Worm (Caenorhabditis elegans): ENCODE data around the gene K02E10.6.

The K02E10.6 gene

DNA sequence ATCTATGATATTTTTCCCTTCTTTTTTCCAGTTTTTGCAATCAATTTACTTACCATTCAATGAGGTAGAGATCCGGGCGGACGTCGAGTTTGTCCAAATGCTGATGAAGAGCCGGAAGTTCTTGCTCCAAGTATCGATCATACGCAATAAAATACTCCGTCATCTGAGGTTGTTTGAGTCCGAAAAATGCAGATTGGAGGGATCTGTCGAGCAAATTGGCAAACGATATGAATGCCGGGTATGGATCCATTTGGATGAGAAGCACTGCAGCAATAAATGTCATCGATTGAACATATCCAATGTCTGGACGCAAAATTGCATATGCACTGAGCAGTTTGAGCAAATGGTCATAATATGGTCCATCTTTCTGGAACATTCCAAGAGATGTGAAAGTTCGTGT is 44.6 kb upstream of the K02E10.6 start:
- TF ChIP-seq nhr-23 (tag; optimal IDR thresholded peaks at IDR 0.05) (no peak), ztf-4 (tag; optimal IDR thresholded peaks at IDR 0.05) (no peak), nhr-12 (tag; optimal IDR thresholded peaks at IDR 0.05) (no peak), R02D3.7 (tag; optimal IDR thresholded peaks at IDR 0.05) (no peak), ztf-1 (GFP tag; conservative IDR thresholded peaks at IDR 0.05) (no peak), elt-3 (tag; optimal IDR thresholded peaks at IDR 0.05) (no peak), nhr-11 (tag; optimal IDR thresholded peaks at IDR 0.05) (no peak), blmp-1 (tag; optimal IDR thresholded peaks at IDR 0.05; ENCODE audit: insufficient read depth) (no peak), lsy-2 (tag; optimal IDR thresholded peaks at IDR 0.05) (no peak), C34F6.9 (tag; optimal IDR thresholded peaks at IDR 0.05) (no peak), unc-39 (tag; optimal IDR thresholded peaks at IDR 0.05) (no peak), nhr-25 (tag; optimal IDR thresholded peaks at IDR 0.05) (no peak), nhr-6 (tag; optimal IDR thresholded peaks at IDR 0.05) (no peak)

ce11 chrX:2526078-2526477 is 43.5 kb upstream of the K02E10.6 start:
- TF ChIP-seq snpc-4 (tag; optimal IDR thresholded peaks at IDR 0.05) (no peak), lsy-2 (tag; optimal IDR thresholded peaks at IDR 0.05) (no peak), dmd-4 (tag; optimal IDR thresholded peaks at IDR 0.05) (no peak), nhr-77 (tag; optimal IDR thresholded peaks at IDR 0.05) (no peak), ztf-1 (GFP tag; conservative IDR thresholded peaks at IDR 0.05) (no peak), sma-9 (GFP tag; optimal IDR thresholded peaks at IDR 0.05) (no peak), sma-9 (tag; optimal IDR thresholded peaks at IDR 0.05) (no peak), egl-27 (tag; optimal IDR thresholded peaks at IDR 0.05) (no peak), ztf-4 (tag; optimal IDR thresholded peaks at IDR 0.05) (no peak), lin-39 (tag; optimal IDR thresholded peaks at IDR 0.05) (no peak), unc-39 (tag; optimal IDR thresholded peaks at IDR 0.05) (no peak), nhr-129 (tag; optimal IDR thresholded peaks at IDR 0.05) (no peak), Y55F3AM.14 (GFP tag; optimal IDR thresholded peaks at IDR 0.05) (no peak), ama-1 (optimal IDR thresholded peaks at IDR 0.05) (no peak), nhr-10 (tag; optimal IDR thresholded peaks at IDR 0.05) (no peak), R02D3.7 (tag; optimal IDR thresholded peaks at IDR 0.05) (no peak)

DNA sequence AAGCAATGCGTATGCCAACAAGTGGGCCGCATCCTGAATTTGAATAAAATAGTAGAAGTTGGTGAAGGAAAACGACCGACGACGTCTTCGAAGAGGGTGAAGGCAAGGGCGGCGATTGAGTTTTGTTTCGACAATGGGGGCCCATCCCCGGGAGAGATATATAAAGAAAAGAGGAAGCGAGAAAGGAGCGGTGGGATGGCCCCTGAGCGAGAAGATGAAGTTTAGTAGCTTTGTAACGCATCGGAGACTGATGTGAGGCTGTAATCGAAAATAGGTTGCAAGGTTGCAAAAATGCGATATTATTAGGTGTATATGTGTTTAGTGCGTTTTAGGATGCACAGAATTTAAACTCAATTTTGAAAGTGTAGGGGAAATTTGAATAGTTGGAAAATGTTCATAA is 40.1 kb upstream of the K02E10.6 start:
- TF ChIP-seq lin-11 (tag; optimal IDR thresholded peaks at IDR 0.05) (no peak), nhr-21 (tag; optimal IDR thresholded peaks at IDR 0.05) (no peak), nhr-12 (tag; optimal IDR thresholded peaks at IDR 0.05) (no peak)

DNA sequence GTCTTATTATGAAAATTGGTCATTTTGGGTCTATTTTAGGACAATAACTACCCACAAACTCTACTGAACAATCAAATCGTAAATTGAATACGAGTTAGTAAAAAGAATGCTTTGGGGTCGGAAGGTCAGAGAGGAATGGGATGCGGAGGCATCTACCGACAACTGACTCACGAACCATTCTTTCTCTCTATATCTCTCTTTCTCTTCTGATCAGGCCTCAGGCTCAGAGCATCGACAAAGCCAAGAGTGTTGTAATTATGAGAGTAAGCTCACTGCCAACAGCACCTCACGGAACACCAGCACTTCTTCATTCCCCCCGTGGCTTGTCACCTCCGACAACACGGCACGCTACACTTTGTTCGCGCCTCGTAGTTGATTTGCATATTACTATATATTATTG is 37.9 kb upstream of the K02E10.6 start:
- TF ChIP-seq ceh-16 (tag; optimal IDR thresholded peaks at IDR 0.05) (no peak), nhr-12 (tag; optimal IDR thresholded peaks at IDR 0.05) (no peak), aly-2 (tag; optimal IDR thresholded peaks at IDR 0.05) (no peak), skn-1 (tag; optimal IDR thresholded peaks at IDR 0.05) (no peak), ZK546.5 (tag; optimal IDR thresholded peaks at IDR 0.05) (no peak), ztf-1 (GFP tag; conservative IDR thresholded peaks at IDR 0.05) (no peak), egl-27 (tag; optimal IDR thresholded peaks at IDR 0.05) (no peak)

ce11 chrX:2516949-2517696 is 34.6 kb upstream of the K02E10.6 start:
- no peak for TF ChIP-seq elt-3 (tag; optimal IDR thresholded peaks at IDR 0.05)
- no peak for TF ChIP-seq sma-9 (GFP tag; optimal IDR thresholded peaks at IDR 0.05)
- no peak for TF ChIP-seq sma-9 (tag; optimal IDR thresholded peaks at IDR 0.05)
- no peak for TF ChIP-seq blmp-1 (tag; optimal IDR thresholded peaks at IDR 0.05; ENCODE audit: insufficient read depth)
- no peak for TF ChIP-seq mdl-1 (tag; optimal IDR thresholded peaks at IDR 0.05)
- TF ChIP-seq unc-55 (GFP tag; optimal IDR thresholded peaks at IDR 0.05): peak; percentile 13
- TF ChIP-seq mab-5 (tag; optimal IDR thresholded peaks at IDR 0.05): no peak

ce11 chrX:2515224-2515623 is 32.7 kb upstream of the K02E10.6 start, which contains the start of gene syg-1:
syg-1 (minus strand) TSS chrX:2515324.
- TF ChIP-seq elt-1 (tag; optimal IDR thresholded peaks at IDR 0.05) (no peak), skn-1 (tag; optimal IDR thresholded peaks at IDR 0.05) (no peak), alr-1 (tag; optimal IDR thresholded peaks at IDR 0.05) (no peak), ceh-82 (tag; optimal IDR thresholded peaks at IDR 0.05) (no peak), blmp-1 (tag; optimal IDR thresholded peaks at IDR 0.05; ENCODE audit: insufficient read depth) (no peak), F13H6.1 (tag; optimal IDR thresholded peaks at IDR 0.05) (no peak), zag-1 (tag; optimal IDR thresholded peaks at IDR 0.05) (no peak), crh-2 (tag; optimal IDR thresholded peaks at IDR 0.05) (no peak), Y55F3AM.14 (GFP tag; optimal IDR thresholded peaks at IDR 0.05) (no peak), lin-11 (tag; optimal IDR thresholded peaks at IDR 0.05) (no peak), mdl-1 (tag; optimal IDR thresholded peaks at IDR 0.05) (no peak), ama-1 (optimal IDR thresholded peaks at IDR 0.05) (no peak), nhr-12 (tag; optimal IDR thresholded peaks at IDR 0.05) (no peak), unc-39 (tag; optimal IDR thresholded peaks at IDR 0.05) (no peak)

All from whole organism, L2 larva.